Fruit fly (Drosophila melanogaster) whole organism, wandering third instar larva: ENCODE data around the gene CG7789.

Experiments used
- Abd-B ChIP-seq: fragments of >200 bp; optimal IDR thresholded peaks from 2 replicates; lab custom pipeline; 2017; ENCODE audit warnings: missing biosample characterization, missing genetic modification characterization
- CG32264 ChIP-seq: fragments of 200-800 bp; sonication (Bioruptor generic); optimal IDR thresholded peaks from 2 replicates; lab custom pipeline; 2016; ENCODE audit warnings: missing biosample characterization, missing genetic modification characterization
- CG9705 ChIP-seq: fragments of 200-800 bp; sonication (Bioruptor generic); optimal IDR thresholded peaks from 2 replicates; lab custom pipeline; 2018; ENCODE audit warnings: missing biosample characterization, mild to moderate bottlenecking, missing genetic modification characterization
- CrebA ChIP-seq: fragments of 200-800 bp; sonication (Bioruptor generic); optimal IDR thresholded peaks from 2 replicates; lab custom pipeline; 2016; ENCODE audit warnings: missing biosample characterization, mild to moderate bottlenecking, missing genetic modification characterization, borderline replicate concordance
- Dfd ChIP-seq: fragments of >200 bp; optimal IDR thresholded peaks from 2 replicates; lab custom pipeline; 2017; ENCODE audit warnings: missing biosample characterization, missing genetic modification characterization
- Dif ChIP-seq: fragments of 200-275, 200-300 bp; sonication (Bioruptor generic); optimal IDR thresholded peaks from 2 replicates; lab custom pipeline; 2018; ENCODE audit warnings: missing biosample characterization, missing genetic modification characterization; ENCODE audit not compliant: partially characterized antibody
- GATAd ChIP-seq: sonication (Bioruptor generic); optimal IDR thresholded peaks from 2 replicates; lab custom pipeline; 2016; ENCODE audit warnings: missing biosample characterization, missing genetic modification characterization
- HLH106 ChIP-seq: fragments of 200-800 bp; optimal IDR thresholded peaks from 3 replicates; lab custom pipeline; 2019; ENCODE audit warnings: missing biosample characterization, mild to moderate bottlenecking, missing genetic modification characterization, moderate library complexity
- Hnf4 ChIP-seq: fragments of 200-800 bp; sonication (Bioruptor generic); optimal IDR thresholded peaks from 2 replicates; lab custom pipeline; 2016; ENCODE audit warnings: missing biosample characterization, mild to moderate bottlenecking, missing genetic modification characterization
- Hr78 ChIP-seq: fragments of >200 bp; optimal IDR thresholded peaks from 2 replicates; lab custom pipeline; 2017; ENCODE audit warnings: missing biosample characterization, missing genetic modification characterization
- Hr83 ChIP-seq: fragments of 200-300 bp; sonication (Bioruptor generic); optimal IDR thresholded peaks from 2 replicates; lab custom pipeline; 2016; ENCODE audit warnings: missing biosample characterization, mild to moderate bottlenecking, missing genetic modification characterization, moderate library complexity; ENCODE audit not compliant: poor library complexity, severe bottlenecking
- Jra ChIP-seq: sonication (Bioruptor generic); optimal IDR thresholded peaks from 2 replicates; lab custom pipeline; 2016; ENCODE audit warnings: missing biosample characterization, missing genetic modification characterization
- Mio ChIP-seq: sonication (Bioruptor generic); optimal IDR thresholded peaks from 2 replicates; lab custom pipeline; 2016; ENCODE audit warnings: missing biosample characterization, missing genetic modification characterization
- Myc ChIP-seq: fragments of >200 bp; optimal IDR thresholded peaks from 2 replicates; lab custom pipeline; 2017
- N ChIP-seq: fragments of >200 bp; optimal IDR thresholded peaks from 2 replicates; lab custom pipeline; 2018; ENCODE audit warnings: missing biosample characterization, missing external identifiers, missing genetic modification characterization
- OdsH ChIP-seq: fragments of 200-800 bp; sonication (Bioruptor generic); optimal IDR thresholded peaks from 2 replicates; lab custom pipeline; 2016; ENCODE audit warnings: missing biosample characterization, mild to moderate bottlenecking, missing genetic modification characterization
- Rel ChIP-seq, 2 experiments: fragments of 200-800 bp; sonication (Bioruptor generic) in 1 of 2; optimal IDR thresholded peaks; 2 replicates in 1 of 2; 3 replicates in 1 of 2; lab custom pipeline; 2016 to 2019; ENCODE audit warnings: mild to moderate bottlenecking in 2 of 2, missing biosample characterization in 2 of 2, missing genetic modification characterization in 2 of 2, moderate library complexity in 1 of 2
- Sp1 ChIP-seq: fragments of 200-800 bp; sonication (Bioruptor generic); optimal IDR thresholded peaks from 3 replicates; lab custom pipeline; 2019; ENCODE audit warnings: missing biosample characterization, mild to moderate bottlenecking, missing genetic modification characterization, moderate library complexity
- Vsx2 ChIP-seq: fragments of 200-300, 225-300 bp; sonication (Bioruptor generic); optimal IDR thresholded peaks from 2 replicates; lab custom pipeline; 2018; ENCODE audit warnings: missing biosample characterization, missing genetic modification characterization; ENCODE audit not compliant: partially characterized antibody
- br ChIP-seq: fragments of 200-800 bp; sonication (Bioruptor generic); optimal IDR thresholded peaks from 2 replicates; lab custom pipeline; 2016; ENCODE audit warnings: missing biosample characterization, missing genetic modification characterization
- brk ChIP-seq: fragments of 200-800 bp; sonication (Bioruptor generic); optimal IDR thresholded peaks from 2 replicates; lab custom pipeline; 2016; ENCODE audit warnings: missing biosample characterization, mild to moderate bottlenecking, missing genetic modification characterization
- dl ChIP-seq, 2 experiments: fragments of 175-275, 200-275 bp in 1 of 2; fragments of 200-275 bp in 1 of 2; sonication (Bioruptor generic); optimal IDR thresholded peaks; lab custom pipeline; 2018; ENCODE audit warnings: mild to moderate bottlenecking in 2 of 2, missing biosample characterization in 2 of 2, missing genetic modification characterization in 2 of 2, moderate library complexity in 2 of 2; ENCODE audit not compliant: partially characterized antibody in 2 of 2, insufficient read depth in 1 of 2
- dmrt93B ChIP-seq: fragments of 200-800 bp; sonication (Bioruptor generic); optimal IDR thresholded peaks from 2 replicates; lab custom pipeline; 2018; ENCODE audit warnings: missing biosample characterization, mild to moderate bottlenecking, missing genetic modification characterization
- dsf ChIP-seq: sonication (Bioruptor generic); optimal IDR thresholded peaks from 2 replicates; lab custom pipeline; 2016; ENCODE audit warnings: missing biosample characterization, missing genetic modification characterization, borderline replicate concordance
- ey ChIP-seq: fragments of 200-800 bp; sonication (Bioruptor generic); optimal IDR thresholded peaks from 2 replicates; lab custom pipeline; 2016; ENCODE audit warnings: missing biosample characterization, missing genetic modification characterization
- foxo ChIP-seq, 2 experiments: fragments of 200-800 bp; sonication (Bioruptor generic); optimal IDR thresholded peaks; 2 replicates in 1 of 2; 3 replicates in 1 of 2; lab custom pipeline; 2016 to 2017; ENCODE audit warnings: missing biosample characterization in 2 of 2, missing genetic modification characterization in 2 of 2
- fru ChIP-seq: fragments of 200-800 bp; sonication (Bioruptor generic); optimal IDR thresholded peaks from 3 replicates; lab custom pipeline; 2016; ENCODE audit warnings: missing biosample characterization, mild to moderate bottlenecking, missing genetic modification characterization
- h ChIP-seq: fragments of 200-800 bp; sonication (Bioruptor generic); optimal IDR thresholded peaks from 3 replicates; lab custom pipeline; 2016; ENCODE audit warnings: missing biosample characterization, mild to moderate bottlenecking, missing genetic modification characterization
- jim ChIP-seq: fragments of 175-275, 200-325 bp; sonication (Bioruptor generic); optimal IDR thresholded peaks from 2 replicates; lab custom pipeline; 2016; ENCODE audit warnings: missing biosample characterization, mild to moderate bottlenecking, missing genetic modification characterization
- lola ChIP-seq: fragments of >200 bp; optimal IDR thresholded peaks from 2 replicates; lab custom pipeline; 2017; ENCODE audit warnings: missing biosample characterization, missing genetic modification characterization
- pan ChIP-seq: fragments of >200 bp; optimal IDR thresholded peaks from 2 replicates; lab custom pipeline; 2017
- psq ChIP-seq: fragments of 200-800 bp; sonication (Bioruptor generic); optimal IDR thresholded peaks from 3 replicates; lab custom pipeline; 2017; ENCODE audit warnings: missing biosample characterization, mild to moderate bottlenecking, missing genetic modification characterization, moderate library complexity
- rgr ChIP-seq: fragments of 200-800 bp; sonication (Bioruptor generic); optimal IDR thresholded peaks from 3 replicates; lab custom pipeline; 2016; ENCODE audit warnings: missing biosample characterization, mild to moderate bottlenecking, missing genetic modification characterization
- sage ChIP-seq: fragments of 200-800 bp; sonication (Bioruptor generic); optimal IDR thresholded peaks from 2 replicates; lab custom pipeline; 2016; ENCODE audit warnings: missing biosample characterization, mild to moderate bottlenecking, missing genetic modification characterization
- sv ChIP-seq: fragments of 200-800 bp; sonication (Bioruptor generic); optimal IDR thresholded peaks from 3 replicates; lab custom pipeline; 2016; ENCODE audit warnings: missing biosample characterization, missing genetic modification characterization
- tai ChIP-seq: sonication (Bioruptor generic); optimal IDR thresholded peaks from 2 replicates; lab custom pipeline; 2016; ENCODE audit warnings: missing biosample characterization, missing genetic modification characterization
- usp ChIP-seq: fragments of >200 bp; optimal IDR thresholded peaks from 2 replicates; lab custom pipeline; 2017; ENCODE audit warnings: missing biosample characterization, missing genetic modification characterization
- woc ChIP-seq: sonication (Bioruptor generic); optimal IDR thresholded peaks from 2 replicates; lab custom pipeline; 2016; ENCODE audit warnings: missing biosample characterization, mild to moderate bottlenecking, missing genetic modification characterization

Gene CG7789

dm6 chr3R:29760042-29760441 lies 43.0 kb upstream of the CG7789 start:
- TF ChIP-seq Vsx2 (GFP tag; lab: Kevin White, UChicago) = no peak
- no peak for TF ChIP-seq HLH106 (tag; lab: Kevin White, UChicago)
- no peak for TF ChIP-seq usp (GFP tag; lab: Kevin White, UChicago)
- TF ChIP-seq CG32264 (GFP tag; lab: Kevin White, UChicago) = no peak
- TF ChIP-seq OdsH (GFP tag; lab: Kevin White, UChicago) = no peak
- TF ChIP-seq dmrt93B (GFP tag; lab: Kevin White, UChicago) = no peak
- TF ChIP-seq tai (GFP tag; lab: Kevin White, UChicago) = no peak
- no peak for TF ChIP-seq jim
- no peak for TF ChIP-seq N (GFP tag; lab: Kevin White, UChicago)
- no peak for TF ChIP-seq Jra (GFP tag; lab: Kevin White, UChicago)
- TF ChIP-seq Sp1 (GFP tag; lab: Kevin White, UChicago) = no peak
- TF ChIP-seq foxo (GFP tag; optimal IDR thresholded peaks at IDR 0.05; lab: Kevin White, UChicago) = no peak
- TF ChIP-seq Rel (GFP tag; optimal IDR thresholded peaks at IDR 0.05; lab: Kevin White, UChicago) = no peak
- TF ChIP-seq Rel (tag; optimal IDR thresholded peaks at IDR 0.05; lab: Kevin White, UChicago) = no peak
- no peak for TF ChIP-seq Dif (GFP tag; lab: Kevin White, UChicago)
- TF ChIP-seq CrebA (GFP tag; lab: Kevin White, UChicago) = no peak

- TF ChIP-seq usp (GFP tag; lab: Kevin White, UChicago) (no peak), Hr78 (GFP tag; lab: Kevin White, UChicago) (no peak), Rel (GFP tag; optimal IDR thresholded peaks at IDR 0.05; lab: Kevin White, UChicago) (no peak), Rel (tag; optimal IDR thresholded peaks at IDR 0.05; lab: Kevin White, UChicago) (peak; percentile 49), jim (no peak), ey (GFP tag; lab: Kevin White, UChicago) (no peak)
Observed at dm6 chr3R:29761569-29761968, 41.4 kb upstream of the CG7789 start.

- TF ChIP-seq woc (peak; percentile 8), HLH106 (tag; lab: Kevin White, UChicago) (peak; percentile 53), Sp1 (GFP tag; lab: Kevin White, UChicago) (peak; percentile 38), OdsH (GFP tag; lab: Kevin White, UChicago) (no peak), br (GFP tag; lab: Kevin White, UChicago) (peak; percentile 15), sage (GFP tag; lab: Kevin White, UChicago) (peak; percentile 16), pan (lab: Kevin White, UChicago) (no peak), foxo (GFP tag; optimal IDR thresholded peaks at IDR 0.05; lab: Kevin White, UChicago) (peak in 1 of 2 experiments; percentile 53), fru (GFP tag; lab: Kevin White, UChicago) (peak; percentile 41), dmrt93B (GFP tag; lab: Kevin White, UChicago) (peak; percentile 43)
Observed at dm6 chr3R:29762297-29762696, 40.7 kb upstream of the CG7789 start.

DNA sequence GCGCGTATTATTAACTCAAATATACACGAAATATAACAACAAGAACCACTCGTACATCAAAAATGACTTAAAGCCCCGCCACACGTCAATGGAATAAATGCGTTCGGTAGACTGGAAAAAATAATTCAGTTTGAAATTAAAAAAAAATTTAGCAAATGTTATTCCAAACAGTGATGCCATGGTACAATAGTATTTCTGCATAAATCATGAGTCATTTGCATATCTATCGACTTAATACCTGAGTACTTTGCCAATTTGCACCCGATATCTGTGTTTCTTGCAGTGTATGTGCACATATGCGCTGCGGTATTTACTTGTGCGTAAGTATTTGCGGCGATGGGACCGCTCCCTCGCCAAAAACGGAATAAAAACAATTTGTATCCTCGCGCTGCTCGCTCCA lies 39.8 kb upstream of the CG7789 start:
- no peak for TF ChIP-seq dl (GFP tag; optimal IDR thresholded peaks at IDR 0.05; lab: Kevin White, UChicago; ENCODE audit: insufficient read depth in 1 of 2, partially characterized antibody in 2 of 2)
- peak; percentile 96 for TF ChIP-seq rgr (GFP tag; lab: Kevin White, UChicago)
- no peak for TF ChIP-seq Hr78 (GFP tag; lab: Kevin White, UChicago)
- peak; percentile 95 for TF ChIP-seq CG32264 (GFP tag; lab: Kevin White, UChicago)
- peak; percentile 7 for TF ChIP-seq Dfd (GFP tag; lab: Kevin White, UChicago)
- peak; percentile 98 for TF ChIP-seq ey (GFP tag; lab: Kevin White, UChicago)
- no peak for TF ChIP-seq Vsx2 (GFP tag; lab: Kevin White, UChicago)
- TF ChIP-seq Hr83 (GFP tag; lab: Kevin White, UChicago) = no peak
- peak; percentile 92 for TF ChIP-seq GATAd (GFP tag; lab: Kevin White, UChicago)
- TF ChIP-seq Rel (GFP tag; optimal IDR thresholded peaks at IDR 0.05; lab: Kevin White, UChicago) = peak; percentile 64
- peak; percentile 85 for TF ChIP-seq Rel (tag; optimal IDR thresholded peaks at IDR 0.05; lab: Kevin White, UChicago)
- TF ChIP-seq dsf = peak; percentile 88
- peak; percentile 98 for TF ChIP-seq br (GFP tag; lab: Kevin White, UChicago)
- TF ChIP-seq Hnf4 = peak; percentile 97
- TF ChIP-seq Abd-B (GFP tag; lab: Kevin White, UChicago) = no peak
- peak; percentile 96 for TF ChIP-seq fru (GFP tag; lab: Kevin White, UChicago)
- TF ChIP-seq HLH106 (tag; lab: Kevin White, UChicago) = peak; percentile 97
- peak; percentile 80 for TF ChIP-seq Mio (GFP tag; lab: Kevin White, UChicago)
- TF ChIP-seq lola = no peak
- no peak for TF ChIP-seq Dif (GFP tag; lab: Kevin White, UChicago)
- peak; percentile 96 for TF ChIP-seq dmrt93B (GFP tag; lab: Kevin White, UChicago)
- peak; percentile 93 for TF ChIP-seq brk (GFP tag; lab: Kevin White, UChicago)
- TF ChIP-seq psq (GFP tag; lab: Kevin White, UChicago) = peak; percentile 94
- TF ChIP-seq Myc = no peak
- no peak for TF ChIP-seq sv (GFP tag; lab: Kevin White, UChicago)
- peak; percentile 93 for TF ChIP-seq woc
- peak; percentile 71 to 98 for TF ChIP-seq foxo (GFP tag; optimal IDR thresholded peaks at IDR 0.05; lab: Kevin White, UChicago)
- peak; percentile 97 for TF ChIP-seq Sp1 (GFP tag; lab: Kevin White, UChicago)
- TF ChIP-seq OdsH (GFP tag; lab: Kevin White, UChicago) = peak; percentile 97
- TF ChIP-seq tai (GFP tag; lab: Kevin White, UChicago) = peak; percentile 97
- TF ChIP-seq jim = no peak
- TF ChIP-seq usp (GFP tag; lab: Kevin White, UChicago) = no peak
- no peak for TF ChIP-seq pan (lab: Kevin White, UChicago)
- peak; percentile 92 for TF ChIP-seq CG9705 (GFP tag; lab: Kevin White, UChicago)
- peak; percentile 96 for TF ChIP-seq sage (GFP tag; lab: Kevin White, UChicago)
- TF ChIP-seq h (GFP tag; lab: Kevin White, UChicago) = peak; percentile 99
- peak; percentile 94 for TF ChIP-seq Jra (GFP tag; lab: Kevin White, UChicago)
- TF ChIP-seq CrebA (GFP tag; lab: Kevin White, UChicago) = peak; percentile 69
